Worm (Caenorhabditis elegans): ENCODE results near the gene Y45G12B.3.
A peak's percentile ranks its signal among the peaks of the same experiment; 100 is the strongest.

The Y45G12B.3 gene

DNA sequence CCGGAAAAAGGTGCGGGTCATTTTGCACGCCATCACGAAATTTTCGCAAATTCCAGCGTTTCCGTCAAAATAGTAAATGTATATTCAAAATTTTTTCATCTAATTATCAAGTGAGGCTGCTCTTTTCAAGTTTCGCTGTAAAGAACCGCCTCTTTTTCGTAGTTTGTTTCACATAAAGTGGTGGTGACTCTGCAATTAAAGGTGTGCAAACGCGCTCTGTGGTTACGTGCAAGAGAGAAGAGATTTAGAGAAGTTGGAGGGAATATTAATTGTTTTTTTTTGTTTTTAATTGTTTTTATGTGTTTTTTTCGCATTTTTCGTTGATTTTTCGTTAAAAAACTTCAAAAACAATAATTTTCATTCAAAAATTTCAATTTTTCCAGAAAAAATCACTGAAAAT, 23.5 kb downstream of the Y45G12B.3 start, which contains the start of gene W02G9.3:
TSS of gene W02G9.3 (plus strand) at position 384 of the 400 bp plus-strand sequence.
- TF ChIP-seq fkh-4 (tag; optimal IDR thresholded peaks at IDR 0.05; ENCODE audit: borderline replicate concordance) = peak; percentile 31
- TF ChIP-seq unc-62 (GFP tag; optimal IDR thresholded peaks at IDR 0.05) = no peak
- peak; percentile 87 for TF ChIP-seq rnt-1 (tag; optimal IDR thresholded peaks at IDR 0.05)
- TF ChIP-seq egl-13 (tag; optimal IDR thresholded peaks at IDR 0.05) = peak; percentile 17
- peak; percentile 78 for TF ChIP-seq lin-15B (tag; optimal IDR thresholded peaks at IDR 0.05)
- TF ChIP-seq elt-3 (tag; optimal IDR thresholded peaks at IDR 0.05) = peak in 1 of 6 experiments; percentile 66
- peak; percentile 83 to 91 (median 89) for TF ChIP-seq dpl-1 (GFP tag; optimal IDR thresholded peaks at IDR 0.05)
- TF ChIP-seq ceh-82 (tag; optimal IDR thresholded peaks at IDR 0.05) = peak; percentile 66 to 89 (median 81)
- TF ChIP-seq nhr-71 (tag; optimal IDR thresholded peaks at IDR 0.05) = peak; percentile 92
- TF ChIP-seq lin-39 (tag; optimal IDR thresholded peaks at IDR 0.05) = peak; percentile 80
- TF ChIP-seq blmp-1 (tag; optimal IDR thresholded peaks at IDR 0.05) = peak; percentile 80
- TF ChIP-seq nhr-20 (tag; optimal IDR thresholded peaks at IDR 0.05) = peak; percentile 76
- TF ChIP-seq snu-23 (GFP tag; optimal IDR thresholded peaks at IDR 0.05) = peak; percentile 89
- peak; percentile 43 for TF ChIP-seq ama-1 (optimal IDR thresholded peaks at IDR 0.05)
- peak; percentile 70 for TF ChIP-seq isw-1 (GFP tag; IDR thresholded peaks at IDR 0.05)
- no peak for TF ChIP-seq unc-30 (tag; optimal IDR thresholded peaks at IDR 0.05)
- no peak for TF ChIP-seq ces-1 (GFP tag; optimal IDR thresholded peaks at IDR 0.05)
- TF ChIP-seq tlp-1 (tag; optimal IDR thresholded peaks at IDR 0.05) = no peak
- TF ChIP-seq elt-2 (tag; optimal IDR thresholded peaks at IDR 0.05) = peak; percentile 18
- TF ChIP-seq snpc-4 (tag; optimal IDR thresholded peaks at IDR 0.05) = peak; percentile 17
- TF ChIP-seq Y116A8C.19 (tag; optimal IDR thresholded peaks at IDR 0.05; ENCODE audit: borderline replicate concordance) = no peak
- TF ChIP-seq mab-9 (GFP tag; IDR thresholded peaks at IDR 0.05) = no peak
- peak; percentile 88 for TF ChIP-seq dsc-1 (tag; optimal IDR thresholded peaks at IDR 0.05)
- peak in 1 of 2 experiments; percentile 61 for TF ChIP-seq mdl-1 (tag; optimal IDR thresholded peaks at IDR 0.05)
- TF ChIP-seq zip-4 (GFP tag; optimal IDR thresholded peaks at IDR 0.05) = no peak
- no peak for TF ChIP-seq ceh-63 (GFP tag; optimal IDR thresholded peaks at IDR 0.05)
- peak; percentile 60 for TF ChIP-seq nhr-19 (GFP tag; conservative IDR thresholded peaks at IDR 0.05)
- no peak for TF ChIP-seq alr-1 (tag; optimal IDR thresholded peaks at IDR 0.05; ENCODE audit: borderline replicate concordance)
- TF ChIP-seq ztf-11 (tag; optimal IDR thresholded peaks at IDR 0.05) = peak in 1 of 2 experiments; percentile 40
- TF ChIP-seq nhr-85 (tag) = peak; percentile 89
- TF ChIP-seq nhr-77 (tag; optimal IDR thresholded peaks at IDR 0.05) = peak; percentile 69
- TF ChIP-seq fkh-8 (tag; optimal IDR thresholded peaks at IDR 0.05) = peak; percentile 83
- peak; percentile 74 for TF ChIP-seq pax-3 (tag; optimal IDR thresholded peaks at IDR 0.05)
- TF ChIP-seq vab-15 (tag; optimal IDR thresholded peaks at IDR 0.05) = peak; percentile 99
- no peak for TF ChIP-seq aha-1 (tag; optimal IDR thresholded peaks at IDR 0.05)
- TF ChIP-seq nhr-237 (tag; optimal IDR thresholded peaks at IDR 0.05) = peak; percentile 55
- TF ChIP-seq efl-3 (GFP tag; optimal IDR thresholded peaks at IDR 0.05) = no peak
- peak; percentile 89 for TF ChIP-seq C16A3.4 (tag; optimal IDR thresholded peaks at IDR 0.05)
- no peak for TF ChIP-seq hlh-17 (GFP tag; optimal IDR thresholded peaks at IDR 0.05; ENCODE audit: borderline replicate concordance)
- peak; percentile 78 for TF ChIP-seq nhr-90 (tag; optimal IDR thresholded peaks at IDR 0.05; ENCODE audit: poor library complexity)
- TF ChIP-seq lin-13 (GFP tag; optimal IDR thresholded peaks at IDR 0.05) = peak; percentile 82
- no peak for TF ChIP-seq pag-3 (tag; optimal IDR thresholded peaks at IDR 0.05; ENCODE audit: borderline replicate concordance, insufficient read depth)
- TF ChIP-seq mef-2 (tag; optimal IDR thresholded peaks at IDR 0.05) = no peak
- TF ChIP-seq unc-86 (tag; optimal IDR thresholded peaks at IDR 0.05) = peak; percentile 66
- TF ChIP-seq fos-1 (tag; optimal IDR thresholded peaks at IDR 0.05) = peak; percentile 68
- TF ChIP-seq mep-1 (tag; optimal IDR thresholded peaks at IDR 0.05) = peak; percentile 89
- TF ChIP-seq tbx-2 (tag; optimal IDR thresholded peaks at IDR 0.05) = peak; percentile 78
- TF ChIP-seq ceh-90 (tag; optimal IDR thresholded peaks at IDR 0.05) = peak; percentile 35
- peak; percentile 88 for TF ChIP-seq skn-1 (tag; optimal IDR thresholded peaks at IDR 0.05)
- TF ChIP-seq sup-37 (GFP tag; optimal IDR thresholded peaks at IDR 0.05) = no peak
- TF ChIP-seq nhr-47 (tag; optimal IDR thresholded peaks at IDR 0.05) = peak; percentile 85
- TF ChIP-seq fkh-10 (GFP tag; optimal IDR thresholded peaks at IDR 0.05) = peak; percentile 49
